Worm (Caenorhabditis elegans) whole organism, L4 larva: Measurements from ENCODE around the gene D2023.4.

Source experiments
- aha-1 ChIP-seq: fragments of 150-350 bp; peaks from one replicate; lab custom pipeline; 2014; ENCODE audit warnings: missing biosample characterization, missing genetic modification characterization
- ama-1 ChIP-seq: fragments of 150-350 bp; optimal IDR thresholded peaks from 2 replicates; lab custom pipeline; 2014; ENCODE audit warnings: inconsistent platforms, mixed read lengths
- ceh-82 ChIP-seq: sonication (generic microtip); optimal IDR thresholded peaks from 2 replicates; lab custom pipeline; 2017; ENCODE audit warnings: missing biosample characterization, missing genetic modification characterization
- egl-43 ChIP-seq: fragments of 200-800 bp; sonication (Bioruptor generic); IDR thresholded peaks from 2 replicates; pipeline ENCODE4 v1.3.6; 2022; ENCODE audit warnings: missing genetic modification reagents, missing genetic modification characterization, missing compliant biosample characterization
- lin-38 ChIP-seq: fragments of 200-800 bp; sonication (Bioruptor generic); IDR thresholded peaks from 2 replicates; pipeline ENCODE4 v1.3.6; 2022; ENCODE audit warnings: missing genetic modification reagents, missing genetic modification characterization, missing compliant biosample characterization
- lsy-2 ChIP-seq, 2 experiments: fragments of 150-350 bp in 1 of 2; sonication (generic microtip) in 1 of 2; optimal IDR thresholded peaks; 2 replicates each; lab custom pipeline; 2014 to 2017; ENCODE audit warnings: missing biosample characterization in 2 of 2, missing genetic modification characterization in 2 of 2
- mdt-29 ChIP-seq: fragments of 200-800 bp; sonication (Bioruptor generic); IDR thresholded peaks from 2 replicates; pipeline ENCODE4 v1.3.6; 2022; ENCODE audit warnings: missing genetic modification reagents, missing genetic modification characterization, missing compliant biosample characterization
- nhr-77 ChIP-seq: fragments of 150-350 bp; optimal IDR thresholded peaks from 2 replicates; lab custom pipeline; 2014; ENCODE audit warnings: missing biosample characterization, missing genetic modification characterization
- pqm-1 ChIP-seq: sonication (generic microtip); optimal IDR thresholded peaks from 2 replicates; lab custom pipeline; 2017; ENCODE audit warnings: missing biosample characterization, missing genetic modification characterization
- snpc-4 ChIP-seq: fragments of 150-350 bp; optimal IDR thresholded peaks from 2 replicates; lab custom pipeline; 2014; ENCODE audit warnings: missing biosample characterization, missing genetic modification characterization
- unc-39 ChIP-seq: sonication (generic microtip); optimal IDR thresholded peaks from 2 replicates; lab custom pipeline; 2017; ENCODE audit warnings: missing biosample characterization, missing genetic modification characterization
- unc-62 ChIP-seq, 3 experiments: fragments of 150-350 bp in 1 of 3; sonication (generic microtip); optimal IDR thresholded peaks in 2 of 3; peaks in 1 of 3; 1 replicate in 1 of 3; 2 replicates in 2 of 3; lab custom pipeline; 2014 to 2017; ENCODE audit warnings: missing biosample characterization in 3 of 3, missing genetic modification characterization in 3 of 3, missing genetic modification reagents in 3 of 3, missing genotype in 1 of 3

DNA sequence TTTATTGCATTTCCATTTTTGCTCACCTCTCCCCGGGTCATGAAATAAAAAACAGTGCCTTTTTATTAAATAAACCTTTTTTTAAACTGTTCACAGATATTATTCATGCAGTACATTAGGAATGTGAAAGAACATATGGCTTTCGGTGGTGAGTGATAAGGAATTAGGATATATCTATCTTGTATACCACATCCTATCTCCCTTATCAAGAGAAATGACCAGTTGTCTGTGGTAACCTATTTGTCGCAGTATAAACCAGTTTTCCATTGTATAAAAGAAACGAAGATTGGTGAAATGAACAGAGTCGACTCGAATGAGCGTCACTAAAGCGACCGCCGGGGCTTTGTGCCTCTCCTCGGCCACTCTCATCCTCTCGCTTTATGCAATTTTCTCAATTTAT, 3.7 kb upstream of the D2023.4 start, which contains the start of gene col-158:
- no peak for TF ChIP-seq aha-1 (tag; lab: Kevin White, UChicago)
- TF ChIP-seq mdt-29: no peak
- no peak for TF ChIP-seq lin-38 (GFP tag; lab: Robert Waterston, UW)
- TF ChIP-seq unc-62 (GFP tag; optimal IDR thresholded peaks at IDR 0.05 in 1 of 2; lab: Kevin White, UChicago): peak in 1 of 2 experiments; percentile 78
- TF ChIP-seq unc-62 (tag; optimal IDR thresholded peaks at IDR 0.05; lab: Kevin White, UChicago): no peak
- no peak for TF ChIP-seq ceh-82
- no peak for TF ChIP-seq nhr-77 (tag; lab: Kevin White, UChicago)
- no peak for TF ChIP-seq unc-39 (tag; lab: Kevin White, UChicago)
- no peak for TF ChIP-seq snpc-4 (tag; lab: Kevin White, UChicago)
- no peak for TF ChIP-seq egl-43 (GFP tag; lab: Robert Waterston, UW)
- TF ChIP-seq ama-1 (lab: Kevin White, UChicago): no peak
- TF ChIP-seq lsy-2 (tag; optimal IDR thresholded peaks at IDR 0.05; lab: Kevin White, UChicago): no peak
- TF ChIP-seq pqm-1 (tag; lab: Kevin White, UChicago): no peak
